Worm (Caenorhabditis elegans): Measurements from ENCODE around the gene nhr-288.

DNA sequence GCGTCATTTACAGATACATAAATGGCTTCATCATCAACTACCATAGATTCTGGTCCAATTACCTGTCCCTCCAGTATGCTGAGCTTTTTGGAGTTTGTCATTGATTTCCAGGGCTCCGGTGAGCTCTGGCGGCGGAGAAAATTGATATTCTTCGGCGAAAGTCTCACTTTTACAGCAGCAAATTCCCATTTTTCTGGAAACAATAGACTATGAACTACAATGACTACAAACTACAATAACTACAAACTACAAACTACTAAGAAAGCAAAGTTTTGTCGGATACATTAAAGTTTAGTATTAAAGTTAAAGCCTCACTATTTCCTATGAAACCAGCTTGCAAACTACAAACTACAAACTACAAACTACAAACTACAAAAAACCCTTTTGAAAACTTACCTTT lies 26.7 kb downstream of the nhr-288 start, which contains the start of gene C08E8.2:
- TF ChIP-seq cog-1 (tag; optimal IDR thresholded peaks at IDR 0.05) (no peak), klf-2 (GFP tag; conservative IDR thresholded peaks at IDR 0.05) (no peak), flt-1 (GFP tag; IDR thresholded peaks at IDR 0.05) (no peak), tab-1 (GFP tag; IDR thresholded peaks at IDR 0.05) (no peak), ref-1 (GFP tag; conservative IDR thresholded peaks at IDR 0.05) (no peak), T22C8.4 (GFP tag; IDR thresholded peaks at IDR 0.05) (no peak), med-1 (GFP tag; optimal IDR thresholded peaks at IDR 0.05; ENCODE audit: insufficient read depth) (no peak), ztf-23 (GFP tag; IDR thresholded peaks at IDR 0.05) (no peak)
